Worm (Caenorhabditis elegans) whole organism, L3 larva: Measurements from ENCODE around the gene nhr-4.
A peak's percentile ranks its signal among the peaks of the same experiment; 100 is the strongest.

ENCODE experiments used
- ZK546.5 ChIP-seq: sonication (generic microtip); optimal IDR thresholded peaks from 2 replicates; lab custom pipeline; 2017; ENCODE audit warnings: missing biosample characterization, missing genetic modification characterization
- aly-2 ChIP-seq: fragments of 150-350 bp; optimal IDR thresholded peaks from 2 replicates; lab custom pipeline; 2014; ENCODE audit warnings: missing biosample characterization, missing genetic modification characterization
- ama-1 ChIP-seq: fragments of 150-350 bp; optimal IDR thresholded peaks from 2 replicates; lab custom pipeline; 2018
- ceh-16 ChIP-seq: sonication (generic microtip); optimal IDR thresholded peaks from 2 replicates; lab custom pipeline; 2017; ENCODE audit warnings: missing biosample characterization, missing genetic modification characterization
- ceh-28 ChIP-seq: fragments of 150-350 bp; optimal IDR thresholded peaks from 2 replicates; lab custom pipeline; 2014; ENCODE audit warnings: missing biosample characterization, missing genetic modification reagents, missing genetic modification characterization
- ceh-82 ChIP-seq: fragments of 150-350 bp; optimal IDR thresholded peaks from 2 replicates; lab custom pipeline; 2014; ENCODE audit warnings: missing biosample characterization, missing genetic modification characterization
- ceh-9 ChIP-seq: sonication (generic microtip); optimal IDR thresholded peaks from 2 replicates; lab custom pipeline; 2018; ENCODE audit warnings: missing biosample characterization, missing genetic modification characterization
- egl-27 ChIP-seq: sonication (generic microtip); optimal IDR thresholded peaks from 4 replicates; lab custom pipeline; 2017; ENCODE audit warnings: missing biosample characterization, missing genetic modification reagents, missing genetic modification characterization
- egl-5 ChIP-seq: fragments of 150-350 bp; optimal IDR thresholded peaks from 2 replicates; lab custom pipeline; 2017; ENCODE audit warnings: missing biosample characterization, missing genetic modification reagents, missing genetic modification characterization, inconsistent platforms
- elt-1 ChIP-seq: fragments of 150-350 bp; optimal IDR thresholded peaks from 2 replicates; lab custom pipeline; 2014; ENCODE audit warnings: missing biosample characterization, missing genetic modification characterization
- elt-2 ChIP-seq: sonication (generic microtip); optimal IDR thresholded peaks from 2 replicates; lab custom pipeline; 2016; ENCODE audit warnings: missing genetic modification reagents, mild to moderate bottlenecking, missing genetic modification characterization, missing compliant biosample characterization
- elt-3 ChIP-seq, 3 experiments: fragments of 150-350 bp in 1 of 3; sonication (generic microtip) in 2 of 3; optimal IDR thresholded peaks; 2 replicates in 2 of 3; 4 replicates in 1 of 3; lab custom pipeline; 2014 to 2017; ENCODE audit warnings: missing biosample characterization in 3 of 3, missing genetic modification characterization in 3 of 3
- eor-1 ChIP-seq, 2 experiments: fragments of 150-350 bp; optimal IDR thresholded peaks; 2 replicates each; lab custom pipeline; 2014 to 2018; ENCODE audit warnings: missing biosample characterization in 2 of 2, missing genetic modification characterization in 2 of 2
- fkh-2 ChIP-seq: fragments of 150-350 bp; optimal IDR thresholded peaks from 2 replicates; lab custom pipeline; 2014; ENCODE audit warnings: missing biosample characterization, missing genetic modification reagents, missing genetic modification characterization
- hmg-11 ChIP-seq: sonication (generic microtip); optimal IDR thresholded peaks from 2 replicates; lab custom pipeline; 2016; ENCODE audit warnings: missing genetic modification characterization, missing compliant biosample characterization
- jun-1 ChIP-seq: fragments of 150-350 bp; optimal IDR thresholded peaks from 2 replicates; lab custom pipeline; 2014; ENCODE audit warnings: missing biosample characterization, missing genetic modification reagents, missing genetic modification characterization
- lin-15B ChIP-seq: fragments of 150-350 bp; optimal IDR thresholded peaks from 2 replicates; lab custom pipeline; 2014; ENCODE audit warnings: missing biosample characterization, missing genetic modification characterization
- lin-39 ChIP-seq: fragments of 150-350 bp; optimal IDR thresholded peaks from 2 replicates; lab custom pipeline; 2018; ENCODE audit warnings: missing biosample characterization, missing genetic modification reagents, missing genetic modification characterization
- lsy-12 ChIP-seq: sonication (generic microtip); optimal IDR thresholded peaks from 2 replicates; lab custom pipeline; 2016; ENCODE audit warnings: mild to moderate bottlenecking, missing genetic modification characterization, missing compliant biosample characterization
- mdl-1 ChIP-seq: fragments of 150-350 bp; optimal IDR thresholded peaks from 2 replicates; lab custom pipeline; 2014; ENCODE audit warnings: missing biosample characterization, missing genetic modification characterization
- mml-1 ChIP-seq: fragments of 150-350 bp; sonication (generic microtip); optimal IDR thresholded peaks from 3 replicates; lab custom pipeline; 2014; ENCODE audit warnings: missing biosample characterization, missing genetic modification characterization
- nfya-1 ChIP-seq: sonication (generic microtip); optimal IDR thresholded peaks from 2 replicates; lab custom pipeline; 2017; ENCODE audit warnings: missing genetic modification characterization, mild to moderate bottlenecking, missing compliant biosample characterization, antibody characterized with exemption, moderate library complexity; ENCODE audit not compliant: insufficient read depth
- nhr-12 ChIP-seq: fragments of 150-350 bp; optimal IDR thresholded peaks from 2 replicates; lab custom pipeline; 2014; ENCODE audit warnings: missing biosample characterization, missing genetic modification characterization
- nhr-237 ChIP-seq: fragments of 150-350 bp; optimal IDR thresholded peaks from 2 replicates; lab custom pipeline; 2014; ENCODE audit warnings: missing biosample characterization, missing genetic modification characterization
- nhr-25 ChIP-seq: sonication (generic microtip); optimal IDR thresholded peaks from 2 replicates; lab custom pipeline; 2017; ENCODE audit warnings: missing biosample characterization, missing genetic modification characterization
- nhr-28 ChIP-seq: fragments of 150-350 bp; optimal IDR thresholded peaks from 2 replicates; lab custom pipeline; 2014; ENCODE audit warnings: missing biosample characterization, missing genetic modification characterization
- nhr-43 ChIP-seq: sonication (generic microtip); optimal IDR thresholded peaks from 2 replicates; lab custom pipeline; 2016; ENCODE audit warnings: mild to moderate bottlenecking, missing genetic modification characterization, missing compliant biosample characterization; ENCODE audit not compliant: poor library complexity, severe bottlenecking
- nhr-67 ChIP-seq: fragments of 150-350 bp; optimal IDR thresholded peaks from 2 replicates; lab custom pipeline; 2014; ENCODE audit warnings: missing biosample characterization, missing genetic modification characterization
- nhr-76 ChIP-seq: fragments of 150-350 bp; sonication (generic microtip); optimal IDR thresholded peaks from 5 replicates; lab custom pipeline; 2014; ENCODE audit warnings: missing biosample characterization, missing genetic modification characterization
- nhr-77 ChIP-seq: fragments of 150-350 bp; optimal IDR thresholded peaks from 2 replicates; lab custom pipeline; 2014; ENCODE audit warnings: missing biosample characterization, missing genetic modification characterization
- pha-4 ChIP-seq: fragments of 150-350 bp; optimal IDR thresholded peaks from 2 replicates; lab custom pipeline; 2014; ENCODE audit warnings: missing biosample characterization, missing genetic modification reagents, missing genetic modification characterization
- pqm-1 ChIP-seq: fragments of 150-350 bp; optimal IDR thresholded peaks from 2 replicates; lab custom pipeline; 2017; ENCODE audit warnings: missing biosample characterization, missing genetic modification characterization, inconsistent platforms
- sea-2 ChIP-seq: fragments of 150-350 bp; sonication (generic microtip); optimal IDR thresholded peaks from 4 replicates; lab custom pipeline; 2014; ENCODE audit warnings: missing biosample characterization, missing genetic modification reagents, missing genetic modification characterization
- snpc-4 ChIP-seq: fragments of 150-350 bp; optimal IDR thresholded peaks from 2 replicates; lab custom pipeline; 2014; ENCODE audit warnings: missing biosample characterization, missing genetic modification characterization
- unc-62 ChIP-seq: fragments of 150-350 bp; sonication (generic microtip); optimal IDR thresholded peaks from 4 replicates; lab custom pipeline; 2014; ENCODE audit warnings: missing biosample characterization, missing genetic modification reagents, missing genetic modification characterization
- zag-1 ChIP-seq: fragments of 150-350 bp; optimal IDR thresholded peaks from 2 replicates; lab custom pipeline; 2014; ENCODE audit warnings: missing biosample characterization, missing genetic modification characterization
- ztf-11 ChIP-seq: fragments of 150-350 bp; optimal IDR thresholded peaks from 2 replicates; lab custom pipeline; 2014; ENCODE audit warnings: missing biosample characterization, missing genetic modification characterization
- ztf-4 ChIP-seq: fragments of 150-350 bp; optimal IDR thresholded peaks from 2 replicates; lab custom pipeline; 2014; ENCODE audit warnings: missing biosample characterization, missing genetic modification characterization

Gene nhr-4

ce11 chrIV:9854952-9855351 lies 24.2 kb upstream of the nhr-4 start:
- TF ChIP-seq elt-2 (tag; lab: Kevin White, UChicago), result peak; percentile 64
- TF ChIP-seq nhr-237, result no peak
- TF ChIP-seq pha-4 (tag; lab: Kevin White, UChicago), result peak; percentile 73
- no peak for TF ChIP-seq sea-2 (GFP tag; lab: Kevin White, UChicago)
- TF ChIP-seq pqm-1 (tag; lab: Kevin White, UChicago), result peak; percentile 39
- no peak for TF ChIP-seq ZK546.5 (tag; lab: Kevin White, UChicago)

DNA sequence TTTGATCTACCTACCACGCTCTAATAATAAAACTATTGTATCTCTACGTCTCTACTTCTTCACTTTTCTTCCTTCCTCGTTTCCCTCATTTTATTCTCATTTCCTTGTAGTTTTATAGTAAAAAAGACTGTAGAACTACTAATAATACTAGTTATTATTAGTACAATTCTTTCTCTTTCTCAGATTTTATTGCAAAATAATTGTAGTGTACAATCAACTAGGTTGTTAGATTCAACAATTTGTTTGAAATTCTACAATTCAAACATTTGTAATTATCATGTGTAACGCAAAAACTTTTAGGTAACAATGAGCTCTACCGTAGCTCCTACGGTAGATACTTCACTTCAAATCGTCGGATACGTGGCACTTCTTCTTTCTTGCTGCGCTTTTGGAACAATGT lies 23.4 kb upstream of the nhr-4 start, which contains the start of gene K07F5.12:
Gene K07F5.12, plus strand, starts transcription at position 301 of the 400 bp plus-strand sequence.
- TF ChIP-seq lsy-12 (tag; lab: Kevin White, UChicago), result no peak
- TF ChIP-seq nhr-67 (tag; lab: Kevin White, UChicago), result no peak
- no peak for TF ChIP-seq nhr-28 (tag; lab: Kevin White, UChicago)
- TF ChIP-seq fkh-2 (tag; lab: Kevin White, UChicago), result no peak
- no peak for TF ChIP-seq mml-1 (tag; lab: Kevin White, UChicago)
- no peak for TF ChIP-seq pqm-1 (tag; lab: Kevin White, UChicago)
- no peak for TF ChIP-seq nhr-237
- no peak for TF ChIP-seq eor-1 (tag; optimal IDR thresholded peaks at IDR 0.05; lab: Kevin White, UChicago)
- no peak for TF ChIP-seq snpc-4 (tag; lab: Kevin White, UChicago)
- TF ChIP-seq zag-1 (tag; lab: Kevin White, UChicago), result no peak
- TF ChIP-seq ceh-9 (tag; lab: Kevin White, UChicago), result no peak
- no peak for TF ChIP-seq ceh-28
- no peak for TF ChIP-seq hmg-11 (tag; lab: Kevin White, UChicago)
- TF ChIP-seq ama-1 (lab: Kevin White, UChicago), result no peak
- TF ChIP-seq egl-27, result no peak
- TF ChIP-seq, all 47 proteins: peak for 0

ce11 chrIV:9857952-9858488 lies 21.1 kb upstream of the nhr-4 start, which contains the start of gene npp-1:
TSS of gene npp-1 (plus strand) at chrIV:9858488.
- TF ChIP-seq eor-1 (tag; optimal IDR thresholded peaks at IDR 0.05; lab: Kevin White, UChicago), result no peak
- TF ChIP-seq pqm-1 (tag; lab: Kevin White, UChicago), result peak; percentile 0
- peak; percentile 20 for TF ChIP-seq nhr-25 (tag; lab: Kevin White, UChicago)
- peak; percentile 82 for TF ChIP-seq pha-4 (tag; lab: Kevin White, UChicago)
- TF ChIP-seq snpc-4 (tag; lab: Kevin White, UChicago), result no peak
- TF ChIP-seq lin-15B (tag; lab: Kevin White, UChicago), result peak; percentile 59
- TF ChIP-seq jun-1 (tag; lab: Kevin White, UChicago), result no peak
- TF ChIP-seq nfya-1 (tag; lab: Kevin White, UChicago), result peak; percentile 50
- no peak for TF ChIP-seq unc-62 (GFP tag; lab: Kevin White, UChicago)
- peak; percentile 20 for TF ChIP-seq elt-2 (tag; lab: Kevin White, UChicago)
- no peak for TF ChIP-seq lin-39 (tag; lab: Kevin White, UChicago)
- TF ChIP-seq ztf-11 (tag; lab: Kevin White, UChicago), result no peak
- no peak for TF ChIP-seq ceh-82 (tag; lab: Kevin White, UChicago)
- TF ChIP-seq fkh-2 (tag; lab: Kevin White, UChicago), result no peak
- TF ChIP-seq, all 47 proteins: peak for 6

DNA sequence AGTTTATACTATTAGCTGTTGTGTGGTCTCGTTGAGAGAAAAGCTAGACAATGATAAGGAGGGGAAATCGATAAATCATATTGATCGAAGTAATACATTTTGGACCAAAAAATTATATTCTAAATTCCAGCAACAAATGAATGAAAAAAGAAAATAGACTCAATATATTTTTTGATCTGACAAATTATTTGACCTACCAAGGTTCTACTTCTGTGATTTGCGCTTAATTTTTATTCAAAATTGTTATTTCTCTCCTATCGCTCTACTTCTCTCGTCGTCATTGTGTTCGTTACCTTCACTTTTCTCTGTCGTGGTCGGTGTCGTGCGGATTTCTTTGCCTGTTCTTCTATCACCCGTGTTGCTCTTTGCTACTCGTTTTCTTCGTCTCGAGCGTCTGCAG lies 20.2 kb upstream of the nhr-4 start:
- TF ChIP-seq elt-3 (tag; optimal IDR thresholded peaks at IDR 0.05; lab: Kevin White, UChicago) (no peak), ceh-28 (no peak), ztf-4 (tag; lab: Kevin White, UChicago) (no peak), nhr-12 (tag; lab: Kevin White, UChicago) (no peak), mdl-1 (tag; lab: Kevin White, UChicago) (no peak), fkh-2 (tag; lab: Kevin White, UChicago) (no peak), nhr-43 (tag; lab: Kevin White, UChicago) (no peak), nhr-76 (tag; lab: Kevin White, UChicago) (no peak), nhr-25 (tag; lab: Kevin White, UChicago) (no peak), nhr-28 (tag; lab: Kevin White, UChicago) (no peak), ceh-16 (tag; lab: Kevin White, UChicago) (no peak), nhr-77 (tag; lab: Kevin White, UChicago) (no peak), ztf-11 (tag; lab: Kevin White, UChicago) (no peak), egl-5 (tag; lab: Kevin White, UChicago) (no peak), ama-1 (lab: Kevin White, UChicago) (no peak), elt-1 (tag; lab: Kevin White, UChicago) (no peak), aly-2 (no peak), pha-4 (tag; lab: Kevin White, UChicago) (no peak)
- TF ChIP-seq, all 47 proteins: peak for 0
